Worm (Caenorhabditis elegans) whole organism, late embryonic: ENCODE measurements around the gene srj-4.

Experiments used
- ama-1 ChIP-seq: fragments of 150-350 bp; optimal IDR thresholded peaks from 2 replicates; lab custom pipeline; 2014
- hlh-15 ChIP-seq: sonication (generic microtip); optimal IDR thresholded peaks from 2 replicates; lab custom pipeline; 2016; ENCODE audit warnings: missing genetic modification characterization, missing compliant biosample characterization
- tbx-2 ChIP-seq: sonication (generic microtip); optimal IDR thresholded peaks from 2 replicates; lab custom pipeline; 2016; ENCODE audit warnings: missing genetic modification characterization, missing compliant biosample characterization
- unc-55 ChIP-seq: sonication (generic microtip); optimal IDR thresholded peaks from 2 replicates; lab custom pipeline; 2017; ENCODE audit warnings: missing biosample characterization, missing genetic modification reagents, missing genetic modification characterization

- no peak for TF ChIP-seq hlh-15
- no peak for TF ChIP-seq tbx-2 (tag; lab: Kevin White, UChicago)
- no peak for TF ChIP-seq ama-1 (lab: Kevin White, UChicago)
- TF ChIP-seq unc-55: no peak
Observed at ce11 chrV:12195845-12196244, 32.8 kb downstream of the srj-4 start, which contains the start of gene ZK836.3.
